Fruit fly (Drosophila melanogaster): ENCODE data around the gene Smox.

Smox gene

DNA sequence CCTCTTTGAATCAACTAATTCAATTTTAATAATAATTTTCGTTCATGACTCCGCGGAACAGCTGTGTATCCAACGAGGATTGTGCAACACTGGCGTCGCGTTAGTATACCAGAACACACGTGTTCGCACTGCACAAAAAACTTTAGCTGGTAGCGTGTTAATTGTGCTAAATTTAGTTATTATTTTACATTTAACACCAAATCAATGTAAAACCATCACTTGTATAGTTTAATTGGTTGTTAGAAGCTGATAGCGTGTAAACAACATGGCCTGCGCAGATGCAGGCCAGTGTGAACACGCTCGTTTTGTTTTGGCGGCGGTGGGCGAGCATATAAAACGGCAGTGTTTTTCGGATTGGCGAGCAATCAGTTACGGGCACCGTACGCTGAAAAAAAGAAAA lies 15.2 kb upstream of the Smox start, which contains the start of the genes Traf6 and GIIIspla2:
Gene Traf6 (minus strand): TSS at position 93 of the 400 bp plus-strand sequence.
Gene GIIIspla2 (plus strand): TSS at position 335 of the 400 bp plus-strand sequence.
- TF ChIP-seq Sox15 (GFP tag; optimal IDR thresholded peaks at IDR 0.05), result peak; percentile 39
- TF ChIP-seq Blimp-1 (GFP tag; optimal IDR thresholded peaks at IDR 0.05), result no peak
- peak; percentile 63 for TF ChIP-seq acj6 (GFP tag; optimal IDR thresholded peaks at IDR 0.05)
- peak; percentile 83 for TF ChIP-seq Eip78C (GFP tag)
- TF ChIP-seq lz (GFP tag; optimal IDR thresholded peaks at IDR 0.05), result peak; percentile 85
- TF ChIP-seq Ets96B (tag; optimal IDR thresholded peaks at IDR 0.05), result peak; percentile 68
- no peak for TF ChIP-seq CG32006 (GFP tag; optimal IDR thresholded peaks at IDR 0.05)
- peak; percentile 80 for TF ChIP-seq CG31627 (GFP tag; optimal IDR thresholded peaks at IDR 0.05)
- no peak for TF ChIP-seq CG9139 (GFP tag; optimal IDR thresholded peaks at IDR 0.05)
- peak; percentile 75 for TF ChIP-seq Hr39 (GFP tag; optimal IDR thresholded peaks at IDR 0.05)
- peak; percentile 80 for TF ChIP-seq topi (GFP tag; optimal IDR thresholded peaks at IDR 0.05)
- no peak for TF ChIP-seq Smox (GFP tag; optimal IDR thresholded peaks at IDR 0.05)
- peak; percentile 74 for TF ChIP-seq dac (GFP tag; optimal IDR thresholded peaks at IDR 0.05)
- peak; percentile 64 for TF ChIP-seq fd59A (GFP tag; optimal IDR thresholded peaks at IDR 0.05)
- TF ChIP-seq Eip75B (GFP tag; optimal IDR thresholded peaks at IDR 0.05), result peak; percentile 79
- TF ChIP-seq net (GFP tag; optimal IDR thresholded peaks at IDR 0.05), result no peak
- peak; percentile 69 for TF ChIP-seq achi (GFP tag; optimal IDR thresholded peaks at IDR 0.05)
- TF ChIP-seq fkh (GFP tag; optimal IDR thresholded peaks at IDR 0.05), result no peak
- TF ChIP-seq pdm3 (GFP tag; optimal IDR thresholded peaks at IDR 0.05), result peak; percentile 80
- peak; percentile 42 for TF ChIP-seq CG6792 (GFP tag; optimal IDR thresholded peaks at IDR 0.05)
- peak; percentile 64; the same call in 1 of the 2 replicates for TF ChIP-seq CG11294 (GFP tag; IDR thresholded peaks at IDR 0.05)
- TF ChIP-seq Met (GFP tag; optimal IDR thresholded peaks at IDR 0.05), result peak; percentile 78
- no peak for TF ChIP-seq ss (GFP tag; optimal IDR thresholded peaks at IDR 0.05)
- no peak for TF ChIP-seq CG8632 (GFP tag; optimal IDR thresholded peaks at IDR 0.05)
- peak; percentile 66 for TF ChIP-seq cyc (GFP tag; optimal IDR thresholded peaks at IDR 0.05)
- no peak for TF ChIP-seq dsx (GFP tag; optimal IDR thresholded peaks at IDR 0.05; ENCODE audit: poor library complexity, severe bottlenecking)
- no peak for TF ChIP-seq CG7368 (GFP tag; optimal IDR thresholded peaks at IDR 0.05)
- no peak for TF ChIP-seq vri (GFP tag; optimal IDR thresholded peaks at IDR 0.05)
- peak; percentile 54 for TF ChIP-seq CG11902 (GFP tag; optimal IDR thresholded peaks at IDR 0.05)
- no peak for TF ChIP-seq CG4318 (GFP tag; optimal IDR thresholded peaks at IDR 0.05)
- TF ChIP-seq Ets21C (GFP tag; optimal IDR thresholded peaks at IDR 0.05), result peak; percentile 62
- TF ChIP-seq spab (GFP tag; optimal IDR thresholded peaks at IDR 0.05), result no peak
- peak in 1 of 2 experiments; percentile 60 for TF ChIP-seq salr (GFP tag; optimal IDR thresholded peaks at IDR 0.05)
- no peak for TF ChIP-seq Sox102F (GFP tag; optimal IDR thresholded peaks at IDR 0.05)
- no peak for TF ChIP-seq CG6808 (GFP tag; optimal IDR thresholded peaks at IDR 0.05)
- no peak for TF ChIP-seq CG3919 (GFP tag; optimal IDR thresholded peaks at IDR 0.05)
- TF ChIP-seq CG34406 (GFP tag; optimal IDR thresholded peaks at IDR 0.05), result no peak
- peak; percentile 12 for TF ChIP-seq Lpt (GFP tag; optimal IDR thresholded peaks at IDR 0.05)
- no peak for TF ChIP-seq OdsH (GFP tag; optimal IDR thresholded peaks at IDR 0.05)
- no peak for TF ChIP-seq Eip93F (GFP tag; optimal IDR thresholded peaks at IDR 0.05)
- TF ChIP-seq eg (GFP tag; IDR thresholded peaks at IDR 0.05), result peak; percentile 83
- peak; percentile 80 for TF ChIP-seq CG15336 (GFP tag; IDR thresholded peaks at IDR 0.05)
- TF ChIP-seq CG10669 (GFP tag; optimal IDR thresholded peaks at IDR 0.05), result peak; percentile 72
- no peak for TF ChIP-seq fd85E (GFP tag; optimal IDR thresholded peaks at IDR 0.05)
- peak; percentile 83 for TF ChIP-seq esn (GFP tag; optimal IDR thresholded peaks at IDR 0.05)
- peak; percentile 81 for TF ChIP-seq CG10631 (GFP tag; optimal IDR thresholded peaks at IDR 0.05)
- peak; percentile 86; the same call in 2 of the 3 replicates for TF ChIP-seq CG6163 (GFP tag; IDR thresholded peaks at IDR 0.05)
- peak; percentile 33 for TF ChIP-seq CG8319 (GFP tag; optimal IDR thresholded peaks at IDR 0.05)
- no peak for TF ChIP-seq CG11762 (GFP tag; optimal IDR thresholded peaks at IDR 0.05; ENCODE audit: insufficient read depth)
- TF ChIP-seq CG16779 (tag; optimal IDR thresholded peaks at IDR 0.05), result no peak
- TF ChIP-seq CG8119 (GFP tag; IDR thresholded peaks at IDR 0.05), result peak; percentile 63
- no peak for TF ChIP-seq Hr38 (GFP tag; optimal IDR thresholded peaks at IDR 0.05)

Measured in whole organism, prepupa.